Worm (Caenorhabditis elegans) whole organism, midembryonic: Measurements from ENCODE around the gene D1014.7.

Experiments
- T22C8.4 ChIP-seq: fragments of 200-800 bp; sonication (Bioruptor generic); IDR thresholded peaks from 2 replicates; pipeline ENCODE4 v1.3.6; 2022; ENCODE audit warnings: missing genetic modification characterization, missing compliant biosample characterization
- cog-1 ChIP-seq: sonication (generic microtip); optimal IDR thresholded peaks from 2 replicates; lab custom pipeline; 2016; ENCODE audit warnings: missing genetic modification characterization, missing compliant biosample characterization
- flt-1 ChIP-seq: fragments of 200-800 bp; sonication (Bioruptor generic); IDR thresholded peaks from 2 replicates; pipeline ENCODE4 v1.3.6; 2022; ENCODE audit warnings: missing genetic modification characterization, missing compliant biosample characterization
- klf-2 ChIP-seq: fragments of 200-800 bp; sonication (Bioruptor generic); conservative IDR thresholded peaks from 2 replicates; pipeline ENCODE4 v1.3.6; 2022; ENCODE audit warnings: missing genetic modification reagents, missing genetic modification characterization, missing compliant biosample characterization
- med-1 ChIP-seq: sonication (generic microtip); optimal IDR thresholded peaks from 2 replicates; lab custom pipeline; 2017; ENCODE audit warnings: missing genetic modification characterization, mild to moderate bottlenecking, missing compliant biosample characterization, antibody characterized with exemption, missing genetic modification reagents; ENCODE audit not compliant: insufficient read depth
- ref-1 ChIP-seq: fragments of 200-800 bp; sonication (Bioruptor generic); conservative IDR thresholded peaks from 2 replicates; pipeline ENCODE4 v1.3.6; 2022; ENCODE audit warnings: missing genetic modification reagents, missing genetic modification characterization, missing compliant biosample characterization
- tab-1 ChIP-seq: fragments of 200-800 bp; sonication (Bioruptor generic); IDR thresholded peaks from 2 replicates; pipeline ENCODE4 v1.3.6; 2022; ENCODE audit warnings: missing genetic modification characterization, missing compliant biosample characterization
- ztf-23 ChIP-seq: fragments of 200-800 bp; sonication (Bioruptor generic); IDR thresholded peaks from 2 replicates; pipeline ENCODE4 v1.3.6; 2022; ENCODE audit warnings: missing genetic modification reagents, missing genetic modification characterization, missing compliant biosample characterization
- ztf-29 ChIP-seq: fragments of 200-800 bp; sonication (Bioruptor generic); IDR thresholded peaks from 2 replicates; pipeline ENCODE4 v1.3.6; 2022; ENCODE audit warnings: missing genetic modification reagents, missing genetic modification characterization, missing compliant biosample characterization

D1014.7 gene

DNA sequence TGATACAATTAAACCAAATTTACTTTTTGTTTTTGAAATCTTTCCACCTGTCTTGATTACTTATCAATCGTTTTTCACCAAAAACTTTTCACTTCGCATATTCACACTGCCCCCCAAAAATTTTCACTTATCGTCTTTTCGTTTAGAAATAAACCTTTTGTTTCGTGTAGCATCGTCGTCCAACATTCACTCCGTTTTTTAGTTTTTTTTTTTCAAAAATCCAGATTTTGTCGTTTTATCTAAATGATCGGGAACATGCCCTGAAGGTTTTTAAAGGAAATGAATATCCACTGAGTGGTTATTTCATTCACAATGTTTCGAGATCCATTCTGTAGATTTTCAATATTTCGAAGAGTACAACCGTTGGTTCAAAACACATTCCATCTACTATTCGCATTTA, at the start of gene D1014.7:
Gene D1014.7 (plus strand): TSS at position 301 of the 400 bp plus-strand sequence.
- TF ChIP-seq ztf-29: no peak
- no peak for TF ChIP-seq med-1 (GFP tag; lab: Kevin White, UChicago)
- TF ChIP-seq klf-2 (GFP tag; lab: Robert Waterston, UW): no peak
- no peak for TF ChIP-seq flt-1 (GFP tag; lab: Robert Waterston, UW)
- no peak for TF ChIP-seq tab-1 (GFP tag; lab: Robert Waterston, UW)

ce11 chrV:8069637-8070036, 48.4 kb upstream of the D1014.7 start, which contains the start of gene str-143:
Gene str-143, minus strand, starts transcription at chrV:8069737.
- TF ChIP-seq tab-1 (GFP tag; lab: Robert Waterston, UW): no peak
- TF ChIP-seq klf-2 (GFP tag; lab: Robert Waterston, UW): no peak
- TF ChIP-seq ref-1 (GFP tag; lab: Robert Waterston, UW): no peak
- no peak for TF ChIP-seq cog-1 (tag; lab: Kevin White, UChicago)
- TF ChIP-seq flt-1 (GFP tag; lab: Robert Waterston, UW): no peak
- no peak for TF ChIP-seq T22C8.4 (GFP tag; lab: Robert Waterston, UW)
- no peak for TF ChIP-seq med-1 (GFP tag; lab: Kevin White, UChicago)

ce11 chrV:8072047-8072446, 46.0 kb upstream of the D1014.7 start, which contains the start of gene str-144:
Gene str-144, minus strand, starts transcription at chrV:8072147.
- TF ChIP-seq ztf-23 (GFP tag; lab: Robert Waterston, UW) (no peak), flt-1 (GFP tag; lab: Robert Waterston, UW) (no peak), klf-2 (GFP tag; lab: Robert Waterston, UW) (no peak), ref-1 (GFP tag; lab: Robert Waterston, UW) (no peak), cog-1 (tag; lab: Kevin White, UChicago) (no peak), T22C8.4 (GFP tag; lab: Robert Waterston, UW) (no peak), tab-1 (GFP tag; lab: Robert Waterston, UW) (no peak), ztf-29 (no peak), med-1 (GFP tag; lab: Kevin White, UChicago) (no peak)

DNA sequence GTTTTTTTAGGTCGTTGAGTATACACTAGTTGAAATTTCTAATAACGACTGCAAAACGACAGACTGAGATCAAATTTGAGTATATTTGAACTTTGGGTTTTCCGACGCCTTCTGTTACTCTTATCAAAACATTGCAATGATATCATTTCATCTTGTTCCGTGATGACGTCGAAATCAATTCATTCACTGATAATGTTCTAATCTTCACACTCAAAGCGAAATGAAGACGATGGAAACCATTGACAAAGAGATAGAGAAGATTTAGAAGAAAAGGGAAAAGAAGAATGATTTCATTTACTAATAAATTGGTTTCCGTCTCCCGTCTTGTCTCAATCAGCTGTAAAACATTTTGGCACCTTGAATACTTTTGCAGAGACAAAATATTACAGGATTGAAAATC, 44.9 kb upstream of the D1014.7 start:
- TF ChIP-seq klf-2 (GFP tag; lab: Robert Waterston, UW): no peak
- no peak for TF ChIP-seq ref-1 (GFP tag; lab: Robert Waterston, UW)
- no peak for TF ChIP-seq med-1 (GFP tag; lab: Kevin White, UChicago)
- no peak for TF ChIP-seq ztf-29
- no peak for TF ChIP-seq tab-1 (GFP tag; lab: Robert Waterston, UW)
- TF ChIP-seq ztf-23 (GFP tag; lab: Robert Waterston, UW): no peak
- TF ChIP-seq T22C8.4 (GFP tag; lab: Robert Waterston, UW): no peak
- no peak for TF ChIP-seq cog-1 (tag; lab: Kevin White, UChicago)
- no peak for TF ChIP-seq flt-1 (GFP tag; lab: Robert Waterston, UW)

DNA sequence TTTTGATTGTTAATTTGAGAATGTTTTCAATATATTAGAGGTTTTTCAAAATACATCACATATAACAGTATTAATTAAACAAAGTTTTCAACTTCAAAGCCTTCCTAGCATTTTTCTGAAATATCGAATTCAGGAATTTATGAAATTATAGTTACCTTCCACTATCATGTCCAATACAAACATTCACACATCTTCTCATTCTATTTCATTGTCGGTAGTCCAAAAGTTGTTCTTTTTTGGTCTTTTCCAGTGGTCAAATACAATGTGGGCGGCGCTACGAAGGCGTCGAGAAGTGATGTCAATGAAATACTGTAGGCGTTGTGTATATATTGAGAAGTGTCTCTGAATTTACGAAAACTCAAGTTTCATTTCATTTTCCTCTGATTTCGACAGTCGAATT, 42.4 kb upstream of the D1014.7 start, which contains the start of gene catp-3:
Gene catp-3 (plus strand): TSS at position 301 of the 400 bp plus-strand sequence.
- TF ChIP-seq ref-1 (GFP tag; lab: Robert Waterston, UW) (no peak), flt-1 (GFP tag; lab: Robert Waterston, UW) (no peak), T22C8.4 (GFP tag; lab: Robert Waterston, UW) (no peak), med-1 (GFP tag; lab: Kevin White, UChicago) (no peak), ztf-29 (no peak), klf-2 (GFP tag; lab: Robert Waterston, UW) (no peak), ztf-23 (GFP tag; lab: Robert Waterston, UW) (no peak), cog-1 (tag; lab: Kevin White, UChicago) (no peak)

DNA sequence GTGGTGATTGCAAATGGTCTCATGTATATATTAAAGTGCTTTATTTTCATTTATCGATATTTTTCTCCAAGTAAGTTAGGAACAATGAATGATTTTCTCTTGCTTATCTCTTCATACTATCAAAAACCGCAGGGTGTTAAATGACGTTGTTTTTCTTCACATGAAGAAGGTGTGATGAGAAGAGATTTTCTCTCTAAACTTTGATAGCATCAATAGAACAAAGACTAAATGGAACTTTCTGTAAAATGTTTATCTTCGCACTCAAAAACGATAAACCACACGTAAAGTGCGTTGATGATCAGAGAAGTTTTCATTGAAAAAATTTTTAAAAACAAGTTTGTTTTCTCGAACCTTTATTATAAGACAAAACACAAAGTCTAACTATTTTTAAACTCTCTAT, 38.3 kb upstream of the D1014.7 start:
- no peak for TF ChIP-seq klf-2 (GFP tag; lab: Robert Waterston, UW)
- TF ChIP-seq med-1 (GFP tag; lab: Kevin White, UChicago): no peak
- no peak for TF ChIP-seq tab-1 (GFP tag; lab: Robert Waterston, UW)
- no peak for TF ChIP-seq cog-1 (tag; lab: Kevin White, UChicago)
- no peak for TF ChIP-seq flt-1 (GFP tag; lab: Robert Waterston, UW)
- TF ChIP-seq ztf-23 (GFP tag; lab: Robert Waterston, UW): no peak
- TF ChIP-seq ref-1 (GFP tag; lab: Robert Waterston, UW): no peak
- TF ChIP-seq T22C8.4 (GFP tag; lab: Robert Waterston, UW): no peak
- no peak for TF ChIP-seq ztf-29

DNA sequence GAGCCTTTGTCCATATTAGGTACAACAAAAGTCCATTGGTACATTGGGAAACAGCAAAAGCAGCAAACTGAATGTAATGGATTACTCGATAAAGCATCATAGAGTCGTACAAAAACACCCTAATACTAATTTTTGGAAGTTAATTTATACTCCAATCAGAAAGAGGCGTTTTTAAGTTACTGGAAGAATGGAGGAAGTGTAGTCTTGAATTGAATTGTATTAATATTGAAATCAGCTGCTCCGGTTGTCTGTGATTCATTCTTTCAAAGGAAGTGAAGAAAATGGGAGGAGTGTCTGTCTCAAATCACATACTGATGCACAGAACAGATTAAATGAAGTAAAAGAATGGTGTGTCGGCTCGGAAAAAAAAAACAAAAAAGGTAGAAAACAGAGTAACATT, 36.5 kb upstream of the D1014.7 start, which contains the start of gene str-131:
Gene str-131 (minus strand): TSS at position 101 of the 400 bp plus-strand sequence.
- TF ChIP-seq T22C8.4 (GFP tag; lab: Robert Waterston, UW) (no peak), cog-1 (tag; lab: Kevin White, UChicago) (no peak), med-1 (GFP tag; lab: Kevin White, UChicago) (no peak), flt-1 (GFP tag; lab: Robert Waterston, UW) (no peak), ztf-23 (GFP tag; lab: Robert Waterston, UW) (no peak), ztf-29 (no peak), tab-1 (GFP tag; lab: Robert Waterston, UW) (no peak), ref-1 (GFP tag; lab: Robert Waterston, UW) (no peak), klf-2 (GFP tag; lab: Robert Waterston, UW) (no peak)

- TF ChIP-seq T22C8.4 (GFP tag; lab: Robert Waterston, UW) (no peak), klf-2 (GFP tag; lab: Robert Waterston, UW) (no peak), ref-1 (GFP tag; lab: Robert Waterston, UW) (no peak), tab-1 (GFP tag; lab: Robert Waterston, UW) (no peak), ztf-23 (GFP tag; lab: Robert Waterston, UW) (no peak), ztf-29 (no peak), cog-1 (tag; lab: Kevin White, UChicago) (no peak)
Measured at ce11 chrV:8085141-8085540, 32.9 kb upstream of the D1014.7 start, which contains the start of gene C09H5.7. Gene C09H5.7, minus strand, starts transcription at chrV:8085241.

ce11 chrV:8090595-8090994, 27.5 kb upstream of the D1014.7 start, which contains the start of gene str-130:
Gene str-130, minus strand, starts transcription at chrV:8090695.
- TF ChIP-seq med-1 (GFP tag; lab: Kevin White, UChicago) (no peak), ztf-23 (GFP tag; lab: Robert Waterston, UW) (no peak), tab-1 (GFP tag; lab: Robert Waterston, UW) (no peak), T22C8.4 (GFP tag; lab: Robert Waterston, UW) (no peak), cog-1 (tag; lab: Kevin White, UChicago) (no peak), klf-2 (GFP tag; lab: Robert Waterston, UW) (no peak), ref-1 (GFP tag; lab: Robert Waterston, UW) (no peak), flt-1 (GFP tag; lab: Robert Waterston, UW) (no peak), ztf-29 (no peak)
